Fruit fly (Drosophila melanogaster) whole organism, embryonic: ENCODE results near the gene CG14431.

Source experiments
- Awh ChIP-seq: fragments of 200-800 bp; sonication (Bioruptor generic); IDR thresholded peaks from 2 replicates; pipeline ENCODE4, ENCODE4 v1.3.6; 2022; ENCODE audit warnings: missing biosample characterization, missing genetic modification characterization
- CG11695 ChIP-seq: fragments of 200-800 bp; sonication (Bioruptor generic); IDR thresholded peaks from 3 replicates; pipeline ENCODE4 v1.3.6; 2022; ENCODE audit warnings: missing biosample characterization, missing genetic modification characterization
- CG13775 ChIP-seq: fragments of 200-800 bp; sonication (Bioruptor generic); optimal IDR thresholded peaks from 3 replicates; lab custom pipeline; 2017; ENCODE audit warnings: missing biosample characterization, mild to moderate bottlenecking, missing genetic modification characterization
- CG15073 ChIP-seq: fragments of 200-800 bp; sonication (Bioruptor generic); optimal IDR thresholded peaks from 2 replicates; lab custom pipeline; 2016; ENCODE audit warnings: missing biosample characterization, missing genetic modification characterization
- CG15269 ChIP-seq: fragments of 200-800 bp; sonication (Bioruptor generic); optimal IDR thresholded peaks from 2 replicates; lab custom pipeline; 2018; ENCODE audit warnings: missing biosample characterization, mild to moderate bottlenecking, missing genetic modification characterization, moderate library complexity
- CG18262 ChIP-seq: fragments of 200-800 bp; optimal IDR thresholded peaks from 3 replicates; lab custom pipeline; 2019; ENCODE audit warnings: missing biosample characterization, mild to moderate bottlenecking, missing genetic modification characterization, moderate library complexity
- CG33213 ChIP-seq: fragments of 200-800 bp; sonication (Bioruptor generic); optimal IDR thresholded peaks from 3 replicates; lab custom pipeline; 2016; ENCODE audit warnings: missing biosample characterization, missing genetic modification characterization
- CG33557 ChIP-seq: fragments of 200-800 bp; sonication (Bioruptor generic); optimal IDR thresholded peaks from 2 replicates; lab custom pipeline; 2019; ENCODE audit warnings: missing biosample characterization, mild to moderate bottlenecking, missing genetic modification characterization, moderate library complexity
- CG34376 ChIP-seq: fragments of 200-800 bp; sonication (Bioruptor generic); optimal IDR thresholded peaks from 2 replicates; lab custom pipeline; 2018; ENCODE audit warnings: missing biosample characterization, mild to moderate bottlenecking, missing genetic modification characterization
- CG34422 ChIP-seq: fragments of 200-800 bp; sonication (Bioruptor generic); IDR thresholded peaks from 3 replicates; pipeline ENCODE4 v1.3.6; 2022; ENCODE audit warnings: missing biosample characterization, missing genetic modification characterization
- CG43689 ChIP-seq: fragments of 200-800 bp; sonication (Bioruptor generic); IDR thresholded peaks from 2 replicates; pipeline ENCODE4 v1.3.6; 2022; ENCODE audit warnings: missing biosample characterization, missing genetic modification characterization
- CG4854 ChIP-seq: fragments of 200-800 bp; sonication (Bioruptor generic); optimal IDR thresholded peaks from 2 replicates; lab custom pipeline; 2016; ENCODE audit warnings: missing biosample characterization, missing genetic modification characterization, inconsistent platforms
- CG5180 ChIP-seq: fragments of 200-800 bp; sonication (Bioruptor generic); optimal IDR thresholded peaks from 3 replicates; lab custom pipeline; 2017; ENCODE audit warnings: missing biosample characterization, missing genetic modification characterization, mild to moderate bottlenecking, moderate library complexity, missing genetic modification reagents
- CG6254 ChIP-seq: fragments of 200-800 bp; sonication (Bioruptor generic); optimal IDR thresholded peaks from 3 replicates; lab custom pipeline; 2017; ENCODE audit warnings: mild to moderate bottlenecking, missing biosample characterization, missing genetic modification reagents, missing genetic modification characterization
- CG7271 ChIP-seq: fragments of 200-800 bp; sonication (Bioruptor generic); optimal IDR thresholded peaks from 2 replicates; lab custom pipeline; 2018; ENCODE audit warnings: missing biosample characterization, mild to moderate bottlenecking, missing genetic modification characterization, moderate library complexity
- CG8089 ChIP-seq: fragments of 200-800 bp; sonication (Bioruptor generic); optimal IDR thresholded peaks from 3 replicates; lab custom pipeline; 2016; ENCODE audit warnings: missing biosample characterization, missing genetic modification characterization
- CG8290 ChIP-seq, 3 experiments: fragments of 200-800 bp; sonication (Bioruptor generic); optimal IDR thresholded peaks; 2 replicates each; lab custom pipeline; 2016 to 2019; ENCODE audit warnings: missing biosample characterization in 3 of 3, missing genetic modification characterization in 3 of 3, mild to moderate bottlenecking in 2 of 3, moderate library complexity in 1 of 3
- CG9727 ChIP-seq: fragments of 200-800 bp; sonication (Bioruptor generic); optimal IDR thresholded peaks from 3 replicates; lab custom pipeline; 2017; ENCODE audit warnings: missing biosample characterization, mild to moderate bottlenecking, missing genetic modification characterization
- CG9797 ChIP-seq: fragments of 200-800 bp; sonication (Bioruptor generic); optimal IDR thresholded peaks from 3 replicates; lab custom pipeline; 2018; ENCODE audit warnings: missing biosample characterization, mild to moderate bottlenecking, missing genetic modification characterization
- CrebB ChIP-seq: fragments of 200-800 bp; sonication (Bioruptor generic); optimal IDR thresholded peaks from 3 replicates; lab custom pipeline; 2018; ENCODE audit warnings: missing biosample characterization, mild to moderate bottlenecking, missing genetic modification characterization
- D19A ChIP-seq: fragments of 200-800 bp; optimal IDR thresholded peaks from 3 replicates; lab custom pipeline; 2019; ENCODE audit warnings: missing biosample characterization, mild to moderate bottlenecking, missing genetic modification characterization, moderate library complexity
- Doc2 ChIP-seq: fragments of 200-800 bp; sonication (Bioruptor generic); IDR thresholded peaks from 2 replicates; pipeline ENCODE4 v1.3.6; 2022; ENCODE audit warnings: missing biosample characterization, missing genetic modification characterization
- Fer1 ChIP-seq: fragments of 200-800 bp; sonication (Bioruptor generic); optimal IDR thresholded peaks from 2 replicates; lab custom pipeline; 2017; ENCODE audit warnings: missing biosample characterization, mild to moderate bottlenecking, missing genetic modification characterization
- Fer3 ChIP-seq: fragments of 200-800 bp; sonication (Bioruptor generic); optimal IDR thresholded peaks from 2 replicates; lab custom pipeline; 2018; ENCODE audit warnings: missing biosample characterization, mild to moderate bottlenecking, missing genetic modification characterization, moderate library complexity
- HHEX ChIP-seq: fragments of 200-800 bp; sonication (Bioruptor generic); optimal IDR thresholded peaks from 3 replicates; lab custom pipeline; 2017; ENCODE audit warnings: missing biosample characterization, mild to moderate bottlenecking, missing genetic modification characterization, missing genetic modification reagents
- NfI ChIP-seq: fragments of 200-800 bp; sonication (Bioruptor generic); optimal IDR thresholded peaks from 3 replicates; lab custom pipeline; 2018; ENCODE audit warnings: missing biosample characterization, mild to moderate bottlenecking, missing genetic modification characterization, moderate library complexity
- Pdp1 ChIP-seq, 2 experiments: fragments of 200-800 bp; sonication (Bioruptor generic); optimal IDR thresholded peaks; 3 replicates each; lab custom pipeline; 2016; ENCODE audit warnings: missing biosample characterization in 2 of 2, missing genetic modification characterization in 2 of 2, mild to moderate bottlenecking in 1 of 2, moderate library complexity in 1 of 2
- Ptx1 ChIP-seq: fragments of 200-800 bp; sonication (Bioruptor generic); IDR thresholded peaks from 2 replicates; pipeline ENCODE4 v1.3.6; 2022; ENCODE audit warnings: missing biosample characterization, missing genetic modification characterization
- Tbp ChIP-seq: fragments of >200 bp; optimal IDR thresholded peaks from 2 replicates; lab custom pipeline; 2018; ENCODE audit warnings: missing biosample characterization, missing genetic modification characterization
- ash1 ChIP-seq: fragments of 200-800 bp; sonication (Bioruptor generic); optimal IDR thresholded peaks from 2 replicates; lab custom pipeline; 2018; ENCODE audit warnings: missing biosample characterization, mild to moderate bottlenecking, missing genetic modification characterization
- cg ChIP-seq: fragments of 200-800 bp; sonication (Bioruptor generic); optimal IDR thresholded peaks from 3 replicates; lab custom pipeline; 2019; ENCODE audit warnings: missing biosample characterization, mild to moderate bottlenecking, missing genetic modification characterization, moderate library complexity
- crp ChIP-seq, 2 experiments: fragments of 200-800 bp; sonication (Bioruptor generic); optimal IDR thresholded peaks; 2 replicates in 1 of 2; 3 replicates in 1 of 2; lab custom pipeline; 2017; ENCODE audit warnings: missing biosample characterization in 2 of 2, missing genetic modification characterization in 2 of 2, mild to moderate bottlenecking in 1 of 2, moderate library complexity in 1 of 2
- en ChIP-seq: fragments of 200-800 bp; sonication (Bioruptor generic); optimal IDR thresholded peaks from 2 replicates; lab custom pipeline; 2016; ENCODE audit warnings: missing biosample characterization, missing genetic modification characterization
- gem ChIP-seq: fragments of 200-800 bp; sonication (Bioruptor generic); optimal IDR thresholded peaks from 2 replicates; lab custom pipeline; 2019; ENCODE audit warnings: missing biosample characterization, mild to moderate bottlenecking, missing genetic modification characterization, moderate library complexity
- gfzf ChIP-seq: fragments of 200-800 bp; sonication (Bioruptor generic); optimal IDR thresholded peaks from 2 replicates; lab custom pipeline; 2016; ENCODE audit warnings: missing biosample characterization, mild to moderate bottlenecking, missing genetic modification characterization, moderate library complexity
- insv ChIP-seq, 2 experiments: fragments of 200-800 bp; sonication (Bioruptor generic); optimal IDR thresholded peaks; 3 replicates each; lab custom pipeline; 2016 to 2018; ENCODE audit warnings: missing biosample characterization in 2 of 2, missing genetic modification characterization in 2 of 2
- inv ChIP-seq: fragments of 200-800 bp; sonication (Bioruptor generic); IDR thresholded peaks from 2 replicates; pipeline ENCODE4 v1.3.6; 2022; ENCODE audit warnings: missing biosample characterization, missing genetic modification characterization; ENCODE audit not compliant: partially characterized antibody
- lov ChIP-seq, 2 experiments: fragments of 200-800 bp in 1 of 2; fragments of >200 bp in 1 of 2; sonication (Bioruptor generic) in 1 of 2; IDR thresholded peaks in 1 of 2; optimal IDR thresholded peaks in 1 of 2; 2 replicates in 1 of 2; 3 replicates in 1 of 2; pipeline versions ENCODE4 v1.3.6 to Lab custom; 2017 to 2022; ENCODE audit warnings: missing biosample characterization in 1 of 2, missing genetic modification characterization in 1 of 2
- mirr ChIP-seq: fragments of 200-800 bp; sonication (Bioruptor generic); optimal IDR thresholded peaks from 3 replicates; lab custom pipeline; 2018; ENCODE audit warnings: missing biosample characterization, mild to moderate bottlenecking, missing genetic modification characterization
- nmo ChIP-seq: fragments of 200-800 bp; sonication (Bioruptor generic); optimal IDR thresholded peaks from 2 replicates; lab custom pipeline; 2018; ENCODE audit warnings: missing biosample characterization, mild to moderate bottlenecking, missing genetic modification characterization, moderate library complexity
- nom ChIP-seq: fragments of 200-800 bp; sonication (Bioruptor generic); optimal IDR thresholded peaks from 2 replicates; lab custom pipeline; 2017; ENCODE audit warnings: missing biosample characterization, missing genetic modification characterization, mild to moderate bottlenecking, moderate library complexity, missing genetic modification reagents
- p53 ChIP-seq: fragments of 200-800 bp; sonication (Bioruptor generic); optimal IDR thresholded peaks from 2 replicates; lab custom pipeline; 2016; ENCODE audit warnings: missing biosample characterization, missing genetic modification characterization
- pros ChIP-seq: fragments of 200-800 bp; sonication (Bioruptor generic); optimal IDR thresholded peaks from 3 replicates; lab custom pipeline; 2019; ENCODE audit warnings: missing biosample characterization, mild to moderate bottlenecking, missing genetic modification characterization, moderate library complexity
- slbo ChIP-seq: fragments of 200-800 bp; sonication (Bioruptor generic); IDR thresholded peaks from 2 replicates; pipeline ENCODE4 v1.3.6; 2022; ENCODE audit warnings: missing biosample characterization, missing genetic modification characterization
- sob ChIP-seq: fragments of 200-800 bp; sonication (Bioruptor generic); IDR thresholded peaks from 2 replicates; pipeline ENCODE4 v1.3.6; 2022; ENCODE audit warnings: missing biosample characterization, missing genetic modification characterization
- sug ChIP-seq: fragments of 200-800 bp; optimal IDR thresholded peaks from 2 replicates; lab custom pipeline; 2019; ENCODE audit warnings: missing biosample characterization, mild to moderate bottlenecking, missing genetic modification characterization, moderate library complexity
- tup ChIP-seq: fragments of 200-800 bp; sonication (Bioruptor generic); optimal IDR thresholded peaks from 2 replicates; lab custom pipeline; 2016; ENCODE audit warnings: missing biosample characterization, mild to moderate bottlenecking, missing genetic modification characterization, moderate library complexity
- twi ChIP-seq: fragments of 200-800 bp; optimal IDR thresholded peaks from 2 replicates; lab custom pipeline; 2019; ENCODE audit warnings: missing biosample characterization, mild to moderate bottlenecking, missing genetic modification characterization, moderate library complexity
- wor ChIP-seq: fragments of 200-800 bp; sonication (Bioruptor generic); IDR thresholded peaks from 2 replicates; pipeline ENCODE4 v1.3.6; 2022; ENCODE audit warnings: missing biosample characterization, missing genetic modification characterization

The CG14431 gene

dm6 chrX:6866040-6866439 is 42.0 kb upstream of the CG14431 start:
- TF ChIP-seq CG33213 (GFP tag; lab: Kevin White, UChicago) (no peak), slbo (GFP tag; lab: Robert Waterston, UW) (no peak), pros (peak; percentile 77), insv (GFP tag; optimal IDR thresholded peaks at IDR 0.05; lab: Kevin White, UChicago) (no peak), nmo (GFP tag; lab: Kevin White, UChicago) (no peak), Pdp1 (GFP tag; optimal IDR thresholded peaks at IDR 0.05; lab: Kevin White, UChicago) (peak in 1 of 2 experiments; percentile 65), Awh (no peak), D19A (tag; lab: Kevin White, UChicago) (peak; percentile 13), CG8290 (GFP tag; optimal IDR thresholded peaks at IDR 0.05; lab: Kevin White, UChicago) (peak; percentile 38), CG8290 (tag; optimal IDR thresholded peaks at IDR 0.05; lab: Kevin White, UChicago) (peak; percentile 55 to 82), CG43689 (GFP tag; lab: Robert Waterston, UW) (no peak), CG13775 (GFP tag; lab: Kevin White, UChicago) (no peak), mirr (GFP tag; lab: Kevin White, UChicago) (peak; percentile 57), CG34376 (peak; percentile 20), CG34422 (GFP tag; lab: Robert Waterston, UW) (no peak), CG15073 (no peak), CG4854 (GFP tag; lab: Kevin White, UChicago) (no peak), sug (tag; lab: Kevin White, UChicago) (peak; percentile 16), CG6254 (GFP tag; lab: Kevin White, UChicago) (no peak), Tbp (no peak), Ptx1 (GFP tag; lab: Robert Waterston, UW) (no peak), Doc2 (no peak), Fer1 (GFP tag; lab: Kevin White, UChicago) (peak; percentile 12), sob (GFP tag; lab: Robert Waterston, UW) (0 out of 2 replicates have a peak, but pooled peaks have one; percentile 28), CG5180 (GFP tag; lab: Kevin White, UChicago) (peak; percentile 31), CG9727 (GFP tag; lab: Kevin White, UChicago) (no peak), twi (tag; lab: Kevin White, UChicago) (peak; percentile 55), cg (GFP tag; lab: Kevin White, UChicago) (peak; percentile 88), CG9797 (GFP tag; lab: Kevin White, UChicago) (no peak), Fer3 (tag; lab: Kevin White, UChicago) (no peak), CrebB (peak; percentile 13), CG15269 (no peak), inv (GFP tag; lab: Robert Waterston, UW) (no peak), crp (GFP tag; optimal IDR thresholded peaks at IDR 0.05; lab: Kevin White, UChicago) (no peak), gfzf (no peak), ash1 (GFP tag; lab: Kevin White, UChicago) (peak; percentile 72), NfI (GFP tag; lab: Kevin White, UChicago) (no peak), HHEX (GFP tag; lab: Kevin White, UChicago) (no peak), CG18262 (no peak), CG7271 (no peak), p53 (GFP tag; lab: Kevin White, UChicago) (peak; percentile 97), tup (no peak), gem (tag; lab: Kevin White, UChicago) (no peak), CG33557 (peak; percentile 14), CG8089 (GFP tag; lab: Kevin White, UChicago) (no peak), CG11695 (GFP tag; lab: Robert Waterston, UW) (no peak), nom (GFP tag; lab: Kevin White, UChicago) (peak; percentile 22), wor (no peak), en (GFP tag; lab: Kevin White, UChicago) (no peak), lov (optimal IDR thresholded peaks at IDR 0.05; lab: Kevin White, UChicago) (no peak), lov (GFP tag; IDR thresholded peaks at IDR 0.05; lab: Robert Waterston, UW) (no peak)
